Fruit fly (Drosophila melanogaster): ENCODE results near the gene Zip71B.

Zip71B gene

dm6 chr3L:14962729-14963128 lies 29.4 kb upstream of the Zip71B start (continued):
- TF ChIP-seq CG14050 (GFP tag; IDR thresholded peaks at IDR 0.05) (no peak), CG7745 (tag; optimal IDR thresholded peaks at IDR 0.05) (peak; percentile 37), E2f1 (GFP tag; IDR thresholded peaks at IDR 0.05) (no peak), yki (optimal IDR thresholded peaks at IDR 0.05) (no peak), gro (GFP tag; optimal IDR thresholded peaks at IDR 0.05) (no peak), gcm (GFP tag; optimal IDR thresholded peaks at IDR 0.05) (no peak), CG13624 (GFP tag; optimal IDR thresholded peaks at IDR 0.05) (no peak)

dm6 chr3L:14964862-14965261 lies 27.2 kb upstream of the Zip71B start:
- no peak for TF ChIP-seq NfI (GFP tag; optimal IDR thresholded peaks at IDR 0.05)
- TF ChIP-seq CG34376 (GFP tag; optimal IDR thresholded peaks at IDR 0.05): no peak
- no peak for TF ChIP-seq phol (tag; optimal IDR thresholded peaks at IDR 0.05)
- no peak for TF ChIP-seq CG6254 (GFP tag; optimal IDR thresholded peaks at IDR 0.05)
- peak; percentile 100 for TF ChIP-seq zen (tag; optimal IDR thresholded peaks at IDR 0.05)
- TF ChIP-seq Dad (GFP tag; optimal IDR thresholded peaks at IDR 0.05): no peak
- peak in 1 of 2 experiments; percentile 78 for TF ChIP-seq tll (GFP tag; optimal IDR thresholded peaks at IDR 0.05)
- TF ChIP-seq E2f1 (GFP tag; IDR thresholded peaks at IDR 0.05): no peak
- no peak for TF ChIP-seq fd102C (GFP tag; optimal IDR thresholded peaks at IDR 0.05)
- no peak for TF ChIP-seq CG12219 (GFP tag; optimal IDR thresholded peaks at IDR 0.05)
- TF ChIP-seq CG6654 (GFP tag; optimal IDR thresholded peaks at IDR 0.05): no peak
- peak; percentile 77 for TF ChIP-seq CG15479 (GFP tag; optimal IDR thresholded peaks at IDR 0.05)
- TF ChIP-seq Lhr (GFP tag; optimal IDR thresholded peaks at IDR 0.05): no peak
- TF ChIP-seq so (GFP tag; IDR thresholded peaks at IDR 0.05): no peak
- TF ChIP-seq CG17359 (tag; optimal IDR thresholded peaks at IDR 0.05): no peak
- no peak for TF ChIP-seq dmrt99B (tag; optimal IDR thresholded peaks at IDR 0.05)
- TF ChIP-seq CG11723 (GFP tag; optimal IDR thresholded peaks at IDR 0.05): no peak
- no peak for TF ChIP-seq NC2β (GFP tag; optimal IDR thresholded peaks at IDR 0.05)

- TF ChIP-seq oc (tag; optimal IDR thresholded peaks at IDR 0.05) (peak; percentile 67), tup (GFP tag; optimal IDR thresholded peaks at IDR 0.05) (no peak), fd102C (GFP tag; optimal IDR thresholded peaks at IDR 0.05) (peak; percentile 2), Kr (GFP tag; optimal IDR thresholded peaks at IDR 0.05) (peak; percentile 85), p53 (GFP tag; optimal IDR thresholded peaks at IDR 0.05) (peak; percentile 92), tll (GFP tag; optimal IDR thresholded peaks at IDR 0.05) (peak in 1 of 2 experiments; percentile 4), zf30C (GFP tag; optimal IDR thresholded peaks at IDR 0.05) (peak; percentile 2), grn (GFP tag; optimal IDR thresholded peaks at IDR 0.05) (peak; percentile 95), CG1602 (GFP tag; optimal IDR thresholded peaks at IDR 0.05) (no peak), kni (GFP tag; optimal IDR thresholded peaks at IDR 0.05) (peak; percentile 79), rib (GFP tag; IDR thresholded peaks at IDR 0.05) (0 out of 2 replicates have a peak, but pooled peaks have one; percentile 16), CG17361 (GFP tag; IDR thresholded peaks at IDR 0.05) (no peak), pros (GFP tag; optimal IDR thresholded peaks at IDR 0.05) (peak; percentile 59), zen (tag; optimal IDR thresholded peaks at IDR 0.05) (peak; percentile 80), gsb-n (tag; optimal IDR thresholded peaks at IDR 0.05) (peak; percentile 26), D (optimal IDR thresholded peaks at IDR 0.05) (peak; percentile 60), D (GFP tag; optimal IDR thresholded peaks at IDR 0.05) (peak; percentile 19), Deaf1 (tag; optimal IDR thresholded peaks at IDR 0.05) (no peak), insv (GFP tag; optimal IDR thresholded peaks at IDR 0.05) (peak in 1 of 2 experiments; percentile 26), CG15479 (GFP tag; optimal IDR thresholded peaks at IDR 0.05) (peak; percentile 93)
These were observed 25.8 kb upstream of the Zip71B start for dm6 chr3L:14966199-14966858.
